Fruit fly (Drosophila melanogaster): ENCODE data around the gene CG13841.

CG13841 gene

DNA sequence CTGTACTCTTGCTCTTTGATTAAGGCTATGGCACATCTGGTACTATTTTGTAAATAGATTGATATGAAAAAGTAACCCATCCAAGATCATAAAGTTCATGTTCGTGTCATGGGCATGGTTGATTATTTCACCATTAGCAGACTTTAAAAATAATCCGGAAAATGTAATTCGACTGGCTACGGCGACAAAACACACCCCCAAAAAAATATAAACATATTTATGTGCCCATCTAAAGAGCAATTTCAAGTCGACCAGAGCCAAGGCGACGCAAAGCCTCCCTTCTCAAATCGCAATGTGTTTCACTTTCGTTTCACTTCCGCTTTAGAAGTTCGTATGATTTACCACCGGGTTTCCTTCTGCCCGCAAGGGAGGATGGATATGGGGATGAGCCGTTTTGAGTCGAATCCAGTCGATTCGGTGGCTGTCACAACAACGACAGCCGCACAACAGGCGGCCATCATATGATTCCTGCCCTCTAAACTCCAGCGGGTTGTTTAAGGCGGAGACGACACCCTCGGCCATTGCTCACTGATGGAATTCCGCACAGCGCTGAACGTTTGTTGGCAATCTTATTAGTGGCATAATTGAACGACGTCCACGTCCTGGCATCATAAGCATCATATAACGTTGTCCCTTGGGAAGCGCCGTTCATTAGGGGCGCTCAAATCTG, 48.4 kb downstream of the CG13841 start:
- TF ChIP-seq Crg-1 (GFP tag; optimal IDR thresholded peaks at IDR 0.05): no peak

DNA sequence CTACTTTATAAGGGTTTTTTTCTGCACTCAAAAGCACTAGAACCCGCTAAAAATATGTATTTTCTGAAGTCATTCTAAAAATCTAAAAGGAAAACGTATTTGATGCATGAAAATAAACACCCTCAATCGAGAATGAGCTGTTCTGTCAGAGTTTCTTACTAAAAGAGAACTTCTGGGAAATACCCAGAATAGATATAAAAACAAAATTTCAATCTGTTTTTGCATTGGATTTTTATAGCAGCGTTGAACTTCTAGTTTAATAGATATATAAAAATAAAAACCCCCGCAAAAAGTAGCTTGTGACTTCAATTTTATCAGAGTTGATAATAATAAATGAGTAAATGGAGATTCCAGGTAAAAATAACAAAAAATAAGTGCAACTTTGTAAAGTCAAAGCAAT, 49.1 kb downstream of the CG13841 start:
- TF ChIP-seq CG11617 (GFP tag; optimal IDR thresholded peaks at IDR 0.05) (no peak), toe (GFP tag; optimal IDR thresholded peaks at IDR 0.05) (no peak), kay (GFP tag; ENCODE audit: borderline replicate concordance) (peak; percentile 79)

DNA sequence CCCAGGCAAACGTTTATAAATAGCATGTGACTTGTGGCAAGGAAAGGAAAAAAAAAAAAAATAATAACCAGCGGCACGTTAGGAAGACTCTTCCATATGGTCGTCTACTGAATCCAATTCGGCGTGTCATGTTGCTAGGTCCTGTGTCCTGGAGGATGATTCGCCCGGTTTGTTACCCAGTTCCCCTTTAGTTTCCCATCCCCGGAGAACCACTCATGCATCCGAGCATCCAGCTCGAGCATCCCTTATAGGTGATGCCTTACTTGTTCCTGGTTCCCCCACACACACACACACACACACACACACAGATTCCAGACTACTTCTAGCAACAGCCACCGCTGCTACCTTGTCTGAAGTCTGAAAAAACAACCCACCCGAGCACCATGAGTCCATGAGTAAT, 49.6 kb downstream of the CG13841 start:
- TF ChIP-seq bab1 (GFP tag; optimal IDR thresholded peaks at IDR 0.05) (no peak), cnc (optimal IDR thresholded peaks at IDR 0.05) (no peak), pad (GFP tag; optimal IDR thresholded peaks at IDR 0.05) (no peak), Clk (GFP tag; optimal IDR thresholded peaks at IDR 0.05) (no peak), tj (GFP tag; optimal IDR thresholded peaks at IDR 0.05) (no peak), CG12768 (GFP tag; optimal IDR thresholded peaks at IDR 0.05) (no peak), CG1620 (GFP tag; optimal IDR thresholded peaks at IDR 0.05) (no peak), CG7101 (tag; optimal IDR thresholded peaks at IDR 0.05) (no peak), toe (GFP tag; optimal IDR thresholded peaks at IDR 0.05) (no peak), CG33017 (tag; optimal IDR thresholded peaks at IDR 0.05) (no peak), CG14711 (tag; optimal IDR thresholded peaks at IDR 0.05) (no peak), Hr96 (GFP tag; optimal IDR thresholded peaks at IDR 0.05) (no peak), kay (GFP tag; ENCODE audit: borderline replicate concordance) (no peak), ovo (GFP tag; optimal IDR thresholded peaks at IDR 0.05) (no peak), Mnt (GFP tag; optimal IDR thresholded peaks at IDR 0.05) (no peak), CG11617 (GFP tag; optimal IDR thresholded peaks at IDR 0.05) (no peak)
